Fruit fly (Drosophila melanogaster) Kc167 (cell line): ENCODE measurements around the gene Galphai.

Experiments used
- Myc ChIP-seq: fragments of >200 bp; optimal IDR thresholded peaks from 2 replicates; lab custom pipeline; 2017; ENCODE audit warnings: missing external identifiers
- Sin3A ChIP-seq: fragments of >200 bp; optimal IDR thresholded peaks from 2 replicates; lab custom pipeline; 2018; ENCODE audit warnings: missing external identifiers
- h ChIP-seq: fragments of >200 bp; optimal IDR thresholded peaks from 3 replicates; lab custom pipeline; 2018; ENCODE audit warnings: missing external identifiers
- psq ChIP-seq: fragments of >200 bp; optimal IDR thresholded peaks from 2 replicates; lab custom pipeline; 2017; ENCODE audit warnings: missing external identifiers
- ttk ChIP-seq: sonication (Bioruptor generic); optimal IDR thresholded peaks from 2 replicates; lab custom pipeline; 2017; ENCODE audit warnings: missing external identifiers

- TF ChIP-seq Sin3A = no peak
- no peak for TF ChIP-seq h (lab: Kevin White, UChicago)
- TF ChIP-seq psq (lab: Kevin White, UChicago) = no peak
- TF ChIP-seq Myc (lab: Kevin White, UChicago) = no peak
- TF ChIP-seq ttk (lab: Kevin White, UChicago) = no peak
Observed at dm6 chr3L:6942103-6942830, 37.6 kb downstream of the Galphai start.
